Fruit fly (Drosophila melanogaster) whole organism, embryonic: ENCODE results near the gene CG31792.

Experiments used
- Atf6 ChIP-seq: fragments of 200-800 bp; sonication (Bioruptor generic); IDR thresholded peaks from 2 replicates; pipeline ENCODE4 v1.3.6; 2022; ENCODE audit warnings: missing biosample characterization, missing genetic modification characterization
- B-H1 ChIP-seq: fragments of 200-800 bp; sonication (Bioruptor generic); IDR thresholded peaks from 3 replicates; pipeline ENCODE4 v1.3.6; 2022; ENCODE audit warnings: missing biosample characterization, missing genetic modification characterization
- Blimp-1 ChIP-seq: fragments of 200-800 bp; sonication (Bioruptor generic); optimal IDR thresholded peaks from 3 replicates; lab custom pipeline; 2018; ENCODE audit warnings: missing biosample characterization, missing genetic modification characterization, mild to moderate bottlenecking, moderate library complexity, missing genetic modification reagents
- CG11093 ChIP-seq: fragments of 200-800 bp; sonication (Bioruptor generic); IDR thresholded peaks from 3 replicates; pipeline ENCODE4 v1.3.6; 2022; ENCODE audit warnings: missing biosample characterization, missing genetic modification characterization
- CG11398 ChIP-seq: fragments of 200-800 bp; sonication (Bioruptor generic); optimal IDR thresholded peaks from 2 replicates; lab custom pipeline; 2016; ENCODE audit warnings: missing biosample characterization, missing genetic modification characterization
- CG11695 ChIP-seq: fragments of 200-800 bp; sonication (Bioruptor generic); IDR thresholded peaks from 3 replicates; pipeline ENCODE4 v1.3.6; 2022; ENCODE audit warnings: missing biosample characterization, missing genetic modification characterization
- CG12104 ChIP-seq: fragments of 200-800 bp; sonication (Bioruptor generic); optimal IDR thresholded peaks from 3 replicates; lab custom pipeline; 2016; ENCODE audit warnings: missing biosample characterization, missing genetic modification characterization
- CG12236 ChIP-seq: fragments of 200-800 bp; sonication (Bioruptor generic); optimal IDR thresholded peaks from 2 replicates; lab custom pipeline; 2016; ENCODE audit warnings: missing biosample characterization, missing genetic modification characterization
- CG13894 ChIP-seq: fragments of 200-800 bp; sonication (Bioruptor generic); optimal IDR thresholded peaks from 3 replicates; lab custom pipeline; 2018; ENCODE audit warnings: missing biosample characterization, mild to moderate bottlenecking, missing genetic modification characterization, moderate library complexity
- CG14014 ChIP-seq: fragments of 200-800 bp; sonication (Bioruptor generic); IDR thresholded peaks from 2 replicates; pipeline ENCODE4 v1.3.6; 2022; ENCODE audit warnings: missing biosample characterization, missing genetic modification characterization
- CG14441 ChIP-seq: fragments of 200-800 bp; sonication (Bioruptor generic); IDR thresholded peaks from 2 replicates; pipeline ENCODE4 v1.3.6; 2022; ENCODE audit warnings: missing biosample characterization, missing genetic modification characterization
- CG15696 ChIP-seq: fragments of 200-800 bp; sonication (Bioruptor generic); optimal IDR thresholded peaks from 2 replicates; lab custom pipeline; 2019; ENCODE audit warnings: missing biosample characterization, mild to moderate bottlenecking, missing genetic modification characterization, moderate library complexity
- CG16863 ChIP-seq: fragments of 200-800 bp; sonication (Bioruptor generic); optimal IDR thresholded peaks from 3 replicates; lab custom pipeline; 2016; ENCODE audit warnings: missing biosample characterization, missing genetic modification characterization
- CG30020 ChIP-seq: fragments of 200-800 bp; optimal IDR thresholded peaks from 2 replicates; lab custom pipeline; 2019; ENCODE audit warnings: missing biosample characterization, mild to moderate bottlenecking, missing genetic modification characterization, moderate library complexity
- CG31365 ChIP-seq: fragments of 200-800 bp; sonication (Bioruptor generic); optimal IDR thresholded peaks from 2 replicates; lab custom pipeline; 2018; ENCODE audit warnings: missing biosample characterization, mild to moderate bottlenecking, missing genetic modification characterization
- CG32772 ChIP-seq: fragments of 200-800 bp; sonication (Bioruptor generic); IDR thresholded peaks from 2 replicates; pipeline ENCODE4 v1.3.6; 2022; ENCODE audit warnings: missing biosample characterization, missing genetic modification characterization
- CG3847 ChIP-seq: fragments of 200-800 bp; sonication (Bioruptor generic); IDR thresholded peaks from 2 replicates; pipeline ENCODE4 v1.3.6; 2022; ENCODE audit warnings: missing biosample characterization, missing genetic modification characterization
- CG4424 ChIP-seq: fragments of 200-800 bp; sonication (Bioruptor generic); optimal IDR thresholded peaks from 3 replicates; lab custom pipeline; 2016; ENCODE audit warnings: missing biosample characterization, missing genetic modification characterization
- CG6689 ChIP-seq: fragments of 200-800 bp; sonication (Bioruptor generic); IDR thresholded peaks from 2 replicates; pipeline ENCODE4 v1.3.6; 2022; ENCODE audit warnings: missing biosample characterization, missing genetic modification characterization
- CG6813 ChIP-seq: fragments of 200-800 bp; sonication (Bioruptor generic); optimal IDR thresholded peaks from 2 replicates; lab custom pipeline; 2017; ENCODE audit warnings: missing biosample characterization, missing genetic modification characterization, mild to moderate bottlenecking, moderate library complexity, missing genetic modification reagents
- CG8089 ChIP-seq: fragments of 200-800 bp; sonication (Bioruptor generic); optimal IDR thresholded peaks from 3 replicates; lab custom pipeline; 2016; ENCODE audit warnings: missing biosample characterization, missing genetic modification characterization
- CHES-1-like ChIP-seq: fragments of 200-800 bp; sonication (Bioruptor generic); optimal IDR thresholded peaks from 2 replicates; lab custom pipeline; 2016; ENCODE audit warnings: missing biosample characterization, missing genetic modification characterization
- Ets65A ChIP-seq: fragments of 200-800 bp; sonication (Bioruptor generic); peaks from one replicate; lab custom pipeline; 2016; ENCODE audit warnings: missing biosample characterization, missing genetic modification characterization
- Fer1 ChIP-seq: fragments of 200-800 bp; sonication (Bioruptor generic); optimal IDR thresholded peaks from 2 replicates; lab custom pipeline; 2017; ENCODE audit warnings: missing biosample characterization, mild to moderate bottlenecking, missing genetic modification characterization
- H2.0 ChIP-seq: fragments of 200-800 bp; sonication (Bioruptor generic); IDR thresholded peaks from 2 replicates; pipeline ENCODE4 v1.3.6; 2022; ENCODE audit warnings: missing biosample characterization, missing genetic modification characterization
- Hey ChIP-seq: fragments of 200-800 bp; sonication (Bioruptor generic); optimal IDR thresholded peaks from 3 replicates; lab custom pipeline; 2018; ENCODE audit warnings: missing biosample characterization, mild to moderate bottlenecking, missing genetic modification characterization
- Hr3 ChIP-seq: fragments of 200-800 bp; sonication (Bioruptor generic); optimal IDR thresholded peaks from 3 replicates; lab custom pipeline; 2016; ENCODE audit warnings: missing biosample characterization, missing genetic modification characterization
- Kr ChIP-seq: fragments of 200-800 bp; sonication (Bioruptor generic); optimal IDR thresholded peaks from 2 replicates; lab custom pipeline; 2017; ENCODE audit warnings: missing biosample characterization, mild to moderate bottlenecking, missing genetic modification characterization
- MTF-1 ChIP-seq: fragments of 200-800 bp; sonication (Bioruptor generic); optimal IDR thresholded peaks from 2 replicates; lab custom pipeline; 2018; ENCODE audit warnings: missing biosample characterization, mild to moderate bottlenecking, missing genetic modification characterization, borderline replicate concordance
- Neu2 ChIP-seq: fragments of 200-800 bp; sonication (Bioruptor generic); optimal IDR thresholded peaks from 3 replicates; lab custom pipeline; 2016; ENCODE audit warnings: missing biosample characterization, missing genetic modification characterization, borderline replicate concordance
- Oli ChIP-seq: fragments of 200-800 bp; sonication (Bioruptor generic); optimal IDR thresholded peaks from 2 replicates; lab custom pipeline; 2018; ENCODE audit warnings: missing biosample characterization, mild to moderate bottlenecking, missing genetic modification characterization, moderate library complexity
- Sry-δ ChIP-seq: fragments of 200-800 bp; sonication (Bioruptor generic); optimal IDR thresholded peaks from 2 replicates; lab custom pipeline; 2016; ENCODE audit warnings: missing biosample characterization, missing genetic modification characterization
- Taf1 ChIP-seq: fragments of 200-800 bp; sonication (Bioruptor generic); IDR thresholded peaks from 2 replicates; pipeline ENCODE4 v1.3.6; 2022; ENCODE audit warnings: missing biosample characterization, missing genetic modification characterization
- Xrp1 ChIP-seq: fragments of 200-800 bp; sonication (Bioruptor generic); IDR thresholded peaks from 2 replicates; pipeline ENCODE4 v1.3.6; 2022; ENCODE audit warnings: missing biosample characterization, missing genetic modification characterization
- abd-A ChIP-seq: fragments of 200-800 bp; sonication (Bioruptor generic); optimal IDR thresholded peaks from 3 replicates; lab custom pipeline; 2019; ENCODE audit warnings: missing biosample characterization, mild to moderate bottlenecking, missing genetic modification characterization, moderate library complexity
- amos ChIP-seq: fragments of 200-800 bp; sonication (Bioruptor generic); IDR thresholded peaks from 2 replicates; pipeline ENCODE4 v1.3.6; 2022; ENCODE audit warnings: missing biosample characterization, missing genetic modification characterization; ENCODE audit not compliant: partially characterized antibody
- caup ChIP-seq: fragments of 200-800 bp; sonication (Bioruptor generic); optimal IDR thresholded peaks from 3 replicates; lab custom pipeline; 2017; ENCODE audit warnings: missing biosample characterization, mild to moderate bottlenecking, missing genetic modification characterization, moderate library complexity; ENCODE audit not compliant: severe bottlenecking
- corto ChIP-seq: fragments of 200-800 bp; sonication (Bioruptor generic); optimal IDR thresholded peaks from 2 replicates; lab custom pipeline; 2016; ENCODE audit warnings: missing biosample characterization, mild to moderate bottlenecking, missing genetic modification characterization, moderate library complexity
- dmrt11E ChIP-seq: fragments of 200-800 bp; sonication (Bioruptor generic); optimal IDR thresholded peaks from 3 replicates; lab custom pipeline; 2018; ENCODE audit warnings: missing biosample characterization, mild to moderate bottlenecking, missing genetic modification characterization, moderate library complexity
- fu2 ChIP-seq: fragments of 200-800 bp; sonication (Bioruptor generic); optimal IDR thresholded peaks from 2 replicates; lab custom pipeline; 2016; ENCODE audit warnings: missing biosample characterization, missing genetic modification characterization
- gem ChIP-seq: fragments of 200-800 bp; sonication (Bioruptor generic); optimal IDR thresholded peaks from 2 replicates; lab custom pipeline; 2019; ENCODE audit warnings: missing biosample characterization, mild to moderate bottlenecking, missing genetic modification characterization, moderate library complexity
- gsb ChIP-seq: fragments of 200-800 bp; sonication (Bioruptor generic); IDR thresholded peaks from 2 replicates; pipeline ENCODE4 v1.3.6; 2022; ENCODE audit warnings: missing biosample characterization, missing genetic modification characterization
- gt ChIP-seq: fragments of 200-800 bp; sonication (Bioruptor generic); IDR thresholded peaks from 2 replicates; pipeline ENCODE4 v1.3.6; 2022; ENCODE audit warnings: missing biosample characterization, missing genetic modification characterization
- nerfin-1 ChIP-seq: fragments of 200-800 bp; sonication (Bioruptor generic); optimal IDR thresholded peaks from 3 replicates; lab custom pipeline; 2019; ENCODE audit warnings: missing biosample characterization, mild to moderate bottlenecking, missing genetic modification characterization, moderate library complexity
- pzg ChIP-seq: fragments of 200-800 bp; sonication (Bioruptor generic); optimal IDR thresholded peaks from 3 replicates; lab custom pipeline; 2018; ENCODE audit warnings: missing biosample characterization, mild to moderate bottlenecking, missing genetic modification characterization, moderate library complexity
- row ChIP-seq: fragments of 200-800 bp; sonication (Bioruptor generic); IDR thresholded peaks from 3 replicates; pipeline ENCODE4 v1.3.6; 2022; ENCODE audit warnings: missing biosample characterization, missing genetic modification characterization
- scrt ChIP-seq: fragments of 200-800 bp; sonication (Bioruptor generic); optimal IDR thresholded peaks from 2 replicates; lab custom pipeline; 2018; ENCODE audit warnings: missing biosample characterization, mild to moderate bottlenecking, missing genetic modification characterization, moderate library complexity
- ssp ChIP-seq: fragments of 200-800 bp; sonication (Bioruptor generic); IDR thresholded peaks from 2 replicates; pipeline ENCODE4 v1.3.6; 2022; ENCODE audit warnings: missing biosample characterization, missing genetic modification characterization
- toy ChIP-seq: fragments of 200-800 bp; sonication (Bioruptor generic); IDR thresholded peaks from 2 replicates; pipeline ENCODE4 v1.3.6; 2022; ENCODE audit warnings: missing biosample characterization, missing genetic modification characterization
- vfl ChIP-seq: fragments of 200-800 bp; sonication (Bioruptor generic); optimal IDR thresholded peaks from 2 replicates; lab custom pipeline; 2016; ENCODE audit warnings: missing biosample characterization, missing genetic modification characterization

The CG31792 gene

dm6 chr2L:18968370-18969105 is 28.7 kb upstream of the CG31792 start, which contains the start of the genes Nak and Tango6 (continued):
- TF ChIP-seq CG14014 (GFP tag; lab: Robert Waterston, UW) (no peak), B-H1 (GFP tag; lab: Robert Waterston, UW) (no peak), CG12236 (no peak), gsb (GFP tag; lab: Robert Waterston, UW) (no peak), CG14441 (no peak), CG8089 (GFP tag; lab: Kevin White, UChicago) (no peak), ssp (GFP tag; lab: Robert Waterston, UW) (no peak), fu2 (GFP tag; lab: Kevin White, UChicago) (no peak), CG4424 (peak; percentile 26), CG32772 (GFP tag; lab: Robert Waterston, UW) (no peak), nerfin-1 (tag; lab: Kevin White, UChicago) (peak; percentile 4), row (peak; percentile 86), Ets65A (GFP tag; lab: Kevin White, UChicago) (peak; percentile 61), Hey (no peak), CHES-1-like (peak; percentile 48), Neu2 (GFP tag; lab: Kevin White, UChicago) (no peak), MTF-1 (GFP tag; lab: Kevin White, UChicago) (no peak), Sry-δ (GFP tag; lab: Kevin White, UChicago) (peak; percentile 96), H2.0 (GFP tag; lab: Robert Waterston, UW) (no peak), CG3847 (GFP tag; lab: Robert Waterston, UW) (peak; percentile 40; the same call in 1 of the 2 replicates), CG15696 (tag; lab: Kevin White, UChicago) (no peak), CG12104 (GFP tag; lab: Kevin White, UChicago) (no peak), scrt (GFP tag; lab: Kevin White, UChicago) (no peak), Taf1 (no peak), Blimp-1 (GFP tag; lab: Kevin White, UChicago) (peak; percentile 54), Kr (no peak), Fer1 (GFP tag; lab: Kevin White, UChicago) (no peak), CG16863 (GFP tag; lab: Kevin White, UChicago) (peak; percentile 0), CG30020 (peak; percentile 77), corto (GFP tag; lab: Kevin White, UChicago) (no peak), CG31365 (tag; lab: Kevin White, UChicago) (no peak), CG11695 (GFP tag; lab: Robert Waterston, UW) (no peak), CG13894 (no peak), vfl (GFP tag; lab: Kevin White, UChicago) (no peak), CG11398 (GFP tag; lab: Kevin White, UChicago) (no peak), toy (GFP tag; lab: Robert Waterston, UW) (no peak), Xrp1 (GFP tag; lab: Robert Waterston, UW) (no peak), CG6689 (GFP tag; lab: Robert Waterston, UW) (no peak), Oli (no peak), gem (tag; lab: Kevin White, UChicago) (peak; percentile 50), amos (GFP tag; lab: Robert Waterston, UW) (peak; percentile 85), CG6813 (GFP tag; lab: Kevin White, UChicago) (no peak), gt (no peak), pzg (GFP tag; lab: Kevin White, UChicago) (peak; percentile 68), Atf6 (GFP tag; lab: Robert Waterston, UW) (no peak), Hr3 (GFP tag; lab: Kevin White, UChicago) (peak; percentile 41), CG11093 (GFP tag; lab: Robert Waterston, UW) (no peak), dmrt11E (peak; percentile 28), abd-A (tag; lab: Kevin White, UChicago) (peak; percentile 64), caup (GFP tag; lab: Kevin White, UChicago) (no peak)
